Worm (Caenorhabditis elegans) whole organism, late embryonic: Measurements from ENCODE around the gene fbxa-139.

Source experiments
- C08G9.2 ChIP-seq: sonication (generic microtip); optimal IDR thresholded peaks from 2 replicates; lab custom pipeline; 2016; ENCODE audit warnings: mild to moderate bottlenecking, missing genetic modification characterization, moderate library complexity, missing compliant biosample characterization
- C38D4.7 ChIP-seq: fragments of 200-800 bp; sonication (Bioruptor generic); optimal IDR thresholded peaks from 2 replicates; lab custom pipeline; 2018; ENCODE audit warnings: mild to moderate bottlenecking, missing genetic modification characterization, moderate library complexity, missing compliant biosample characterization
- F13H6.1 ChIP-seq: sonication (generic microtip); optimal IDR thresholded peaks from 2 replicates; lab custom pipeline; 2016; ENCODE audit warnings: missing genetic modification characterization, missing compliant biosample characterization
- K02D7.2 ChIP-seq: sonication (generic microtip); optimal IDR thresholded peaks from 2 replicates; lab custom pipeline; 2017; ENCODE audit warnings: mild to moderate bottlenecking, missing genetic modification characterization, missing compliant biosample characterization
- ceh-18 ChIP-seq: sonication (generic microtip); optimal IDR thresholded peaks from 2 replicates; lab custom pipeline; 2016; ENCODE audit warnings: missing genetic modification characterization, missing compliant biosample characterization
- ceh-19 ChIP-seq: fragments of 200-800 bp; sonication (Bioruptor generic); optimal IDR thresholded peaks from 2 replicates; lab custom pipeline; 2018; ENCODE audit warnings: mild to moderate bottlenecking, missing genetic modification characterization, missing compliant biosample characterization
- ceh-24 ChIP-seq: sonication (generic microtip); optimal IDR thresholded peaks from 2 replicates; lab custom pipeline; 2016; ENCODE audit warnings: mild to moderate bottlenecking, missing genetic modification characterization, missing compliant biosample characterization
- ceh-34 ChIP-seq: sonication (generic microtip); optimal IDR thresholded peaks from 2 replicates; lab custom pipeline; 2016; ENCODE audit warnings: mild to moderate bottlenecking, missing genetic modification characterization, missing compliant biosample characterization
- ceh-45 ChIP-seq: fragments of 200-800 bp; sonication (Bioruptor generic); IDR thresholded peaks from 2 replicates; pipeline ENCODE4 v1.3.6; 2022; ENCODE audit warnings: missing genetic modification reagents, missing genetic modification characterization, missing compliant biosample characterization
- ceh-6 ChIP-seq: fragments of 200-800 bp; sonication (Bioruptor generic); optimal IDR thresholded peaks from 2 replicates; lab custom pipeline; 2018; ENCODE audit warnings: mild to moderate bottlenecking, missing genetic modification characterization, missing compliant biosample characterization
- che-1 ChIP-seq: sonication (generic microtip); optimal IDR thresholded peaks from 2 replicates; lab custom pipeline; 2016; ENCODE audit warnings: mild to moderate bottlenecking, missing genetic modification characterization, missing compliant biosample characterization
- dve-1 ChIP-seq: sonication (generic microtip); optimal IDR thresholded peaks from 2 replicates; lab custom pipeline; 2017; ENCODE audit warnings: antibody characterized with exemption, mild to moderate bottlenecking, missing genetic modification characterization, missing compliant biosample characterization
- elt-2 ChIP-seq: sonication (generic microtip); optimal IDR thresholded peaks from 2 replicates; lab custom pipeline; 2016; ENCODE audit warnings: missing genetic modification reagents, missing genetic modification characterization, missing compliant biosample characterization
- fax-1 ChIP-seq: sonication (generic microtip); optimal IDR thresholded peaks from 2 replicates; lab custom pipeline; 2016; ENCODE audit warnings: missing genotype, missing genetic modification characterization, missing compliant biosample characterization
- fkh-6 ChIP-seq: sonication (generic microtip); optimal IDR thresholded peaks from 2 replicates; lab custom pipeline; 2016; ENCODE audit warnings: missing genetic modification characterization, missing compliant biosample characterization
- gmeb-2 ChIP-seq: sonication (generic microtip); optimal IDR thresholded peaks from 2 replicates; lab custom pipeline; 2016; ENCODE audit warnings: missing genetic modification characterization, inconsistent platforms, missing compliant biosample characterization
- hlh-13 ChIP-seq: fragments of 200-800 bp; sonication (Bioruptor generic); optimal IDR thresholded peaks from 2 replicates; lab custom pipeline; 2018; ENCODE audit warnings: mild to moderate bottlenecking, missing genetic modification characterization, missing compliant biosample characterization
- hlh-30 ChIP-seq: sonication (generic microtip); optimal IDR thresholded peaks from 2 replicates; lab custom pipeline; 2017; ENCODE audit warnings: antibody characterized with exemption, missing genetic modification characterization, missing compliant biosample characterization; ENCODE audit not compliant: insufficient read depth
- hlh-8 ChIP-seq: sonication (generic microtip); optimal IDR thresholded peaks from 2 replicates; lab custom pipeline; 2016; ENCODE audit warnings: missing genotype, missing genetic modification characterization, missing compliant biosample characterization
- lin-11 ChIP-seq: fragments of 200-800 bp; sonication (Bioruptor generic); optimal IDR thresholded peaks from 2 replicates; lab custom pipeline; 2018; ENCODE audit warnings: mild to moderate bottlenecking, missing genetic modification characterization, missing compliant biosample characterization
- nfya-1 ChIP-seq: sonication (generic microtip); optimal IDR thresholded peaks from 2 replicates; lab custom pipeline; 2017; ENCODE audit warnings: missing genetic modification characterization, mild to moderate bottlenecking, missing compliant biosample characterization, antibody characterized with exemption, moderate library complexity
- nhr-232 ChIP-seq: sonication (generic microtip); optimal IDR thresholded peaks from 2 replicates; lab custom pipeline; 2016; ENCODE audit warnings: missing genetic modification characterization, missing compliant biosample characterization
- pax-1 ChIP-seq: fragments of 150-350 bp; optimal IDR thresholded peaks from 2 replicates; lab custom pipeline; 2014; ENCODE audit warnings: missing biosample characterization, missing genetic modification characterization
- pha-2 ChIP-seq: sonication (generic microtip); optimal IDR thresholded peaks from 2 replicates; lab custom pipeline; 2017; ENCODE audit warnings: mild to moderate bottlenecking, missing genetic modification characterization, missing compliant biosample characterization
- pha-4 ChIP-seq: fragments of 150-350 bp; optimal IDR thresholded peaks from 2 replicates; lab custom pipeline; 2018; ENCODE audit warnings: missing biosample characterization, missing genetic modification reagents, missing genetic modification characterization
- pros-1 ChIP-seq: fragments of 150-350 bp; optimal IDR thresholded peaks from 2 replicates; lab custom pipeline; 2014; ENCODE audit warnings: missing biosample characterization, missing genetic modification reagents, missing genetic modification characterization
- ref-2 ChIP-seq: sonication (generic microtip); optimal IDR thresholded peaks from 2 replicates; lab custom pipeline; 2016; ENCODE audit warnings: missing genetic modification characterization, missing compliant biosample characterization
- rnt-1 ChIP-seq: sonication (generic microtip); optimal IDR thresholded peaks from 2 replicates; lab custom pipeline; 2016; ENCODE audit warnings: missing genetic modification characterization, missing compliant biosample characterization
- sox-2 ChIP-seq: fragments of 200-800 bp; sonication (Bioruptor generic); IDR thresholded peaks from 2 replicates; pipeline ENCODE4 v1.3.6; 2022; ENCODE audit warnings: missing genetic modification reagents, missing genetic modification characterization, missing compliant biosample characterization
- sox-4 ChIP-seq: sonication (generic microtip); optimal IDR thresholded peaks from 2 replicates; lab custom pipeline; 2017; ENCODE audit warnings: mild to moderate bottlenecking, missing genetic modification characterization, inconsistent platforms, missing compliant biosample characterization
- tbx-2 ChIP-seq: sonication (generic microtip); optimal IDR thresholded peaks from 2 replicates; lab custom pipeline; 2016; ENCODE audit warnings: missing genetic modification characterization, missing compliant biosample characterization
- ttx-3 ChIP-seq: sonication (generic microtip); optimal IDR thresholded peaks from 2 replicates; lab custom pipeline; 2016; ENCODE audit warnings: missing genetic modification reagents, missing genetic modification characterization, missing compliant biosample characterization
- unc-55 ChIP-seq: sonication (generic microtip); optimal IDR thresholded peaks from 2 replicates; lab custom pipeline; 2017; ENCODE audit warnings: missing biosample characterization, missing genetic modification reagents, missing genetic modification characterization
- unc-86 ChIP-seq: sonication (generic microtip); optimal IDR thresholded peaks from 2 replicates; lab custom pipeline; 2016; ENCODE audit warnings: missing genetic modification characterization, missing compliant biosample characterization

The fbxa-139 gene

ce11 chrV:15577395-15577896, 17.0 kb downstream of the fbxa-139 start, which contains the start of gene atx-3:
atx-3 (minus strand) TSS chrV:15577445.
- no peak for TF ChIP-seq pha-4 (tag; lab: Kevin White, UChicago)
- TF ChIP-seq pax-1 (tag; lab: Kevin White, UChicago) = no peak
- TF ChIP-seq che-1 (tag; lab: Kevin White, UChicago) = no peak
- no peak for TF ChIP-seq pha-2
- TF ChIP-seq hlh-30 (tag; lab: Kevin White, UChicago) = no peak
- TF ChIP-seq ceh-19 (GFP tag; lab: Kevin White, UChicago) = no peak
- TF ChIP-seq ceh-34 (tag; lab: Kevin White, UChicago) = no peak
- no peak for TF ChIP-seq ceh-45 (GFP tag; lab: Robert Waterston, UW)
- TF ChIP-seq elt-2 (tag; lab: Kevin White, UChicago) = no peak
- TF ChIP-seq K02D7.2 (tag; lab: Kevin White, UChicago) = no peak
- no peak for TF ChIP-seq ceh-18 (tag; lab: Kevin White, UChicago)
- TF ChIP-seq F13H6.1 (tag; lab: Kevin White, UChicago) = no peak
- TF ChIP-seq sox-2 (GFP tag; lab: Robert Waterston, UW) = no peak
- no peak for TF ChIP-seq nhr-232 (tag; lab: Kevin White, UChicago)
- TF ChIP-seq unc-86 (tag; lab: Kevin White, UChicago) = no peak
- TF ChIP-seq unc-55 (GFP tag; lab: Kevin White, UChicago) = no peak
- TF ChIP-seq, all 69 proteins: peak for 0

ce11 chrV:15575305-15575704, 19.2 kb downstream of the fbxa-139 start, which contains the start of gene mdt-28:
mdt-28 (minus strand) TSS chrV:15575405.
- TF ChIP-seq ceh-24 (tag; lab: Kevin White, UChicago) (no peak), pros-1 (tag; lab: Kevin White, UChicago) (no peak), hlh-30 (tag; lab: Kevin White, UChicago) (no peak), ceh-6 (GFP tag; lab: Kevin White, UChicago) (no peak), ref-2 (tag; lab: Kevin White, UChicago) (no peak), hlh-8 (tag; lab: Kevin White, UChicago) (no peak), hlh-13 (GFP tag; lab: Kevin White, UChicago) (no peak), gmeb-2 (no peak), nfya-1 (no peak), lin-11 (tag; lab: Kevin White, UChicago) (no peak)

ce11 chrV:15572613-15573012, 21.9 kb downstream of the fbxa-139 start, which contains the start of gene fbxa-94:
fbxa-94 (plus strand) TSS chrV:15572913.
- TF ChIP-seq nfya-1 = peak; percentile 6
- no peak for TF ChIP-seq dve-1 (tag; lab: Kevin White, UChicago)

ce11 chrV:15571006-15571526, 23.4 kb downstream of the fbxa-139 start, which contains the start of gene fbxa-95:
fbxa-95 (plus strand) TSS chrV:15571476.
- no peak for TF ChIP-seq fkh-6 (tag; lab: Kevin White, UChicago)
- TF ChIP-seq ttx-3 (tag; lab: Kevin White, UChicago) = no peak
- TF ChIP-seq C08G9.2 (tag; lab: Kevin White, UChicago) = no peak
- no peak for TF ChIP-seq tbx-2
- no peak for TF ChIP-seq K02D7.2 (tag; lab: Kevin White, UChicago)
- TF ChIP-seq sox-4 (tag; lab: Kevin White, UChicago) = no peak
- no peak for TF ChIP-seq ceh-18 (tag; lab: Kevin White, UChicago)
- TF ChIP-seq fax-1 = no peak
- no peak for TF ChIP-seq rnt-1 (tag; lab: Kevin White, UChicago)
- no peak for TF ChIP-seq unc-86 (tag; lab: Kevin White, UChicago)
- TF ChIP-seq C38D4.7 = no peak
- no peak for TF ChIP-seq hlh-30 (tag; lab: Kevin White, UChicago)
- TF ChIP-seq elt-2 (tag; lab: Kevin White, UChicago) = no peak
